Worm (Caenorhabditis elegans) whole organism, L3 larva: Measurements from ENCODE around the gene ubc-20.
A peak's percentile ranks its signal among the peaks of the same experiment; 100 is the strongest.

Source experiments
- R02D3.7 ChIP-seq: fragments of 150-350 bp; optimal IDR thresholded peaks from 2 replicates; lab custom pipeline; 2014; ENCODE audit warnings: missing biosample characterization, missing genetic modification characterization
- ZK546.5 ChIP-seq: sonication (generic microtip); optimal IDR thresholded peaks from 2 replicates; lab custom pipeline; 2017; ENCODE audit warnings: missing biosample characterization, missing genetic modification characterization
- aly-2 ChIP-seq: fragments of 150-350 bp; optimal IDR thresholded peaks from 2 replicates; lab custom pipeline; 2014; ENCODE audit warnings: missing biosample characterization, missing genetic modification characterization
- ama-1 ChIP-seq: fragments of 150-350 bp; optimal IDR thresholded peaks from 2 replicates; lab custom pipeline; 2018
- ceh-16 ChIP-seq: sonication (generic microtip); optimal IDR thresholded peaks from 2 replicates; lab custom pipeline; 2017; ENCODE audit warnings: missing biosample characterization, missing genetic modification characterization
- ceh-28 ChIP-seq: fragments of 150-350 bp; optimal IDR thresholded peaks from 2 replicates; lab custom pipeline; 2014; ENCODE audit warnings: missing biosample characterization, missing genetic modification reagents, missing genetic modification characterization
- ceh-82 ChIP-seq: fragments of 150-350 bp; optimal IDR thresholded peaks from 2 replicates; lab custom pipeline; 2014; ENCODE audit warnings: missing biosample characterization, missing genetic modification characterization
- daf-12 ChIP-seq: fragments of 150-350 bp; optimal IDR thresholded peaks from 2 replicates; lab custom pipeline; 2014; ENCODE audit warnings: missing biosample characterization, missing genetic modification reagents, missing genetic modification characterization
- egl-27 ChIP-seq: sonication (generic microtip); optimal IDR thresholded peaks from 4 replicates; lab custom pipeline; 2017; ENCODE audit warnings: missing biosample characterization, missing genetic modification reagents, missing genetic modification characterization
- egl-5 ChIP-seq: fragments of 150-350 bp; optimal IDR thresholded peaks from 2 replicates; lab custom pipeline; 2017; ENCODE audit warnings: missing biosample characterization, missing genetic modification reagents, missing genetic modification characterization, inconsistent platforms
- elt-1 ChIP-seq: fragments of 150-350 bp; optimal IDR thresholded peaks from 2 replicates; lab custom pipeline; 2014; ENCODE audit warnings: missing biosample characterization, missing genetic modification characterization
- elt-2 ChIP-seq: sonication (generic microtip); optimal IDR thresholded peaks from 2 replicates; lab custom pipeline; 2016; ENCODE audit warnings: missing genetic modification reagents, mild to moderate bottlenecking, missing genetic modification characterization, missing compliant biosample characterization
- elt-3 ChIP-seq, 3 experiments: fragments of 150-350 bp in 1 of 3; sonication (generic microtip) in 2 of 3; optimal IDR thresholded peaks; 2 replicates in 2 of 3; 4 replicates in 1 of 3; lab custom pipeline; 2014 to 2017; ENCODE audit warnings: missing biosample characterization in 3 of 3, missing genetic modification characterization in 3 of 3
- fkh-10 ChIP-seq: sonication (generic microtip); optimal IDR thresholded peaks from 2 replicates; lab custom pipeline; 2017; ENCODE audit warnings: missing biosample characterization, missing genetic modification reagents, missing genetic modification characterization
- fkh-2 ChIP-seq: fragments of 150-350 bp; optimal IDR thresholded peaks from 2 replicates; lab custom pipeline; 2014; ENCODE audit warnings: missing biosample characterization, missing genetic modification reagents, missing genetic modification characterization
- fos-1 ChIP-seq: fragments of 150-350 bp; optimal IDR thresholded peaks from 2 replicates; lab custom pipeline; 2014; ENCODE audit warnings: missing biosample characterization, missing genetic modification characterization
- hmg-11 ChIP-seq: sonication (generic microtip); optimal IDR thresholded peaks from 2 replicates; lab custom pipeline; 2016; ENCODE audit warnings: missing genetic modification characterization, missing compliant biosample characterization
- jun-1 ChIP-seq: fragments of 150-350 bp; optimal IDR thresholded peaks from 2 replicates; lab custom pipeline; 2014; ENCODE audit warnings: missing biosample characterization, missing genetic modification reagents, missing genetic modification characterization
- lin-39 ChIP-seq: fragments of 150-350 bp; optimal IDR thresholded peaks from 2 replicates; lab custom pipeline; 2018; ENCODE audit warnings: missing biosample characterization, missing genetic modification reagents, missing genetic modification characterization
- lsy-12 ChIP-seq: sonication (generic microtip); optimal IDR thresholded peaks from 2 replicates; lab custom pipeline; 2016; ENCODE audit warnings: mild to moderate bottlenecking, missing genetic modification characterization, missing compliant biosample characterization
- mdl-1 ChIP-seq: fragments of 150-350 bp; optimal IDR thresholded peaks from 2 replicates; lab custom pipeline; 2014; ENCODE audit warnings: missing biosample characterization, missing genetic modification characterization
- mml-1 ChIP-seq: fragments of 150-350 bp; sonication (generic microtip); optimal IDR thresholded peaks from 3 replicates; lab custom pipeline; 2014; ENCODE audit warnings: missing biosample characterization, missing genetic modification characterization
- nfya-1 ChIP-seq: sonication (generic microtip); optimal IDR thresholded peaks from 2 replicates; lab custom pipeline; 2017; ENCODE audit warnings: missing genetic modification characterization, mild to moderate bottlenecking, missing compliant biosample characterization, antibody characterized with exemption, moderate library complexity; ENCODE audit not compliant: insufficient read depth
- nhr-12 ChIP-seq: fragments of 150-350 bp; optimal IDR thresholded peaks from 2 replicates; lab custom pipeline; 2014; ENCODE audit warnings: missing biosample characterization, missing genetic modification characterization
- nhr-23 ChIP-seq: fragments of 150-350 bp; optimal IDR thresholded peaks from 2 replicates; lab custom pipeline; 2014; ENCODE audit warnings: missing biosample characterization, missing genetic modification reagents, missing genetic modification characterization
- nhr-237 ChIP-seq: fragments of 150-350 bp; optimal IDR thresholded peaks from 2 replicates; lab custom pipeline; 2014; ENCODE audit warnings: missing biosample characterization, missing genetic modification characterization
- nhr-25 ChIP-seq: sonication (generic microtip); optimal IDR thresholded peaks from 2 replicates; lab custom pipeline; 2017; ENCODE audit warnings: missing biosample characterization, missing genetic modification characterization
- nhr-28 ChIP-seq: fragments of 150-350 bp; optimal IDR thresholded peaks from 2 replicates; lab custom pipeline; 2014; ENCODE audit warnings: missing biosample characterization, missing genetic modification characterization
- nhr-43 ChIP-seq: sonication (generic microtip); optimal IDR thresholded peaks from 2 replicates; lab custom pipeline; 2016; ENCODE audit warnings: mild to moderate bottlenecking, missing genetic modification characterization, missing compliant biosample characterization; ENCODE audit not compliant: poor library complexity, severe bottlenecking
- nhr-67 ChIP-seq: fragments of 150-350 bp; optimal IDR thresholded peaks from 2 replicates; lab custom pipeline; 2014; ENCODE audit warnings: missing biosample characterization, missing genetic modification characterization
- nhr-76 ChIP-seq: fragments of 150-350 bp; sonication (generic microtip); optimal IDR thresholded peaks from 5 replicates; lab custom pipeline; 2014; ENCODE audit warnings: missing biosample characterization, missing genetic modification characterization
- nhr-77 ChIP-seq: fragments of 150-350 bp; optimal IDR thresholded peaks from 2 replicates; lab custom pipeline; 2014; ENCODE audit warnings: missing biosample characterization, missing genetic modification characterization
- sea-2 ChIP-seq: fragments of 150-350 bp; sonication (generic microtip); optimal IDR thresholded peaks from 4 replicates; lab custom pipeline; 2014; ENCODE audit warnings: missing biosample characterization, missing genetic modification reagents, missing genetic modification characterization
- tbx-2 ChIP-seq: sonication (generic microtip); optimal IDR thresholded peaks from 2 replicates; lab custom pipeline; 2016; ENCODE audit warnings: mild to moderate bottlenecking, missing genetic modification characterization, missing compliant biosample characterization
- unc-39 ChIP-seq: sonication (generic microtip); optimal IDR thresholded peaks from 4 replicates; lab custom pipeline; 2017; ENCODE audit warnings: missing biosample characterization, missing genetic modification characterization
- zag-1 ChIP-seq: fragments of 150-350 bp; optimal IDR thresholded peaks from 2 replicates; lab custom pipeline; 2014; ENCODE audit warnings: missing biosample characterization, missing genetic modification characterization
- ztf-11 ChIP-seq: fragments of 150-350 bp; optimal IDR thresholded peaks from 2 replicates; lab custom pipeline; 2014; ENCODE audit warnings: missing biosample characterization, missing genetic modification characterization
- ztf-4 ChIP-seq: fragments of 150-350 bp; optimal IDR thresholded peaks from 2 replicates; lab custom pipeline; 2014; ENCODE audit warnings: missing biosample characterization, missing genetic modification characterization

Gene ubc-20

ce11 chrIII:208793-209694 lies 20.4 kb downstream of the ubc-20 start:
- TF ChIP-seq ceh-82 (tag; lab: Kevin White, UChicago) (no peak), nfya-1 (tag; lab: Kevin White, UChicago) (no peak), nhr-25 (tag; lab: Kevin White, UChicago) (no peak), R02D3.7 (no peak), elt-3 (tag; optimal IDR thresholded peaks at IDR 0.05; lab: Kevin White, UChicago) (no peak), unc-39 (no peak), nhr-28 (tag; lab: Kevin White, UChicago) (no peak), fkh-10 (GFP tag; lab: Kevin White, UChicago) (no peak), hmg-11 (tag; lab: Kevin White, UChicago) (no peak), nhr-43 (tag; lab: Kevin White, UChicago) (no peak), nhr-67 (tag; lab: Kevin White, UChicago) (no peak), nhr-76 (tag; lab: Kevin White, UChicago) (no peak), ceh-28 (tag; lab: Kevin White, UChicago) (no peak), fkh-2 (tag; lab: Kevin White, UChicago) (no peak)

ce11 chrIII:209695-210091 lies 21.1 kb downstream of the ubc-20 start, which contains the start of gene klp-20:
Gene klp-20 (plus strand): TSS chrIII:209992.
- no peak for TF ChIP-seq nhr-237 (tag; lab: Kevin White, UChicago)
- TF ChIP-seq ama-1 (lab: Kevin White, UChicago): no peak
- no peak for TF ChIP-seq unc-39
- TF ChIP-seq tbx-2: no peak
- no peak for TF ChIP-seq ceh-82 (tag; lab: Kevin White, UChicago)
- no peak for TF ChIP-seq nhr-43 (tag; lab: Kevin White, UChicago)
- TF ChIP-seq daf-12 (tag; lab: Kevin White, UChicago): no peak
- no peak for TF ChIP-seq aly-2 (tag; lab: Kevin White, UChicago)
- TF ChIP-seq ceh-28 (tag; lab: Kevin White, UChicago): no peak
- no peak for TF ChIP-seq egl-5
- TF ChIP-seq elt-3 (tag; optimal IDR thresholded peaks at IDR 0.05; lab: Kevin White, UChicago): no peak
- no peak for TF ChIP-seq nhr-23 (tag; lab: Kevin White, UChicago)
- no peak for TF ChIP-seq nfya-1 (tag; lab: Kevin White, UChicago)
- no peak for TF ChIP-seq sea-2
- no peak for TF ChIP-seq elt-1
- no peak for TF ChIP-seq jun-1 (tag; lab: Kevin White, UChicago)

ce11 chrIII:211387-211786 lies 22.7 kb downstream of the ubc-20 start:
- no peak for TF ChIP-seq ZK546.5 (tag; lab: Kevin White, UChicago)
- no peak for TF ChIP-seq ztf-11 (tag; lab: Kevin White, UChicago)
- no peak for TF ChIP-seq nhr-43 (tag; lab: Kevin White, UChicago)
- no peak for TF ChIP-seq nhr-23 (tag; lab: Kevin White, UChicago)
- TF ChIP-seq zag-1 (tag; lab: Kevin White, UChicago): no peak
- no peak for TF ChIP-seq fkh-2 (tag; lab: Kevin White, UChicago)
- no peak for TF ChIP-seq elt-3 (tag; optimal IDR thresholded peaks at IDR 0.05; lab: Kevin White, UChicago)
- no peak for TF ChIP-seq nhr-28 (tag; lab: Kevin White, UChicago)
- TF ChIP-seq ceh-16 (tag; lab: Kevin White, UChicago): no peak
- TF ChIP-seq hmg-11 (tag; lab: Kevin White, UChicago): no peak
- no peak for TF ChIP-seq fos-1 (tag; lab: Kevin White, UChicago)
- TF ChIP-seq lin-39 (tag; lab: Kevin White, UChicago): no peak

ce11 chrIII:220368-220767 lies 31.7 kb downstream of the ubc-20 start:
- TF ChIP-seq nfya-1 (tag; lab: Kevin White, UChicago): peak; percentile 2
- peak; percentile 57 for TF ChIP-seq hmg-11 (tag; lab: Kevin White, UChicago)
- TF ChIP-seq sea-2: no peak

ce11 chrIII:222508-222907 lies 33.9 kb downstream of the ubc-20 start:
- TF ChIP-seq nhr-12 (tag; lab: Kevin White, UChicago) (no peak), ztf-11 (tag; lab: Kevin White, UChicago) (no peak), elt-2 (no peak), fos-1 (tag; lab: Kevin White, UChicago) (no peak), nhr-77 (tag; lab: Kevin White, UChicago) (no peak), egl-27 (tag; lab: Kevin White, UChicago) (no peak), lsy-12 (tag; lab: Kevin White, UChicago) (no peak), fkh-10 (GFP tag; lab: Kevin White, UChicago) (no peak), ceh-16 (tag; lab: Kevin White, UChicago) (no peak), mdl-1 (no peak), mml-1 (tag; lab: Kevin White, UChicago) (no peak), nfya-1 (tag; lab: Kevin White, UChicago) (no peak), hmg-11 (tag; lab: Kevin White, UChicago) (no peak), lin-39 (tag; lab: Kevin White, UChicago) (no peak), ztf-4 (tag; lab: Kevin White, UChicago) (no peak)
- TF ChIP-seq, all 47 proteins: peak for 0
